Worm (Caenorhabditis elegans): ENCODE measurements around the gene ZK177.2.

- TF ChIP-seq unc-39 (tag; optimal IDR thresholded peaks at IDR 0.05) (no peak), ham-2 (GFP tag; optimal IDR thresholded peaks at IDR 0.05) (no peak), snpc-4 (tag; optimal IDR thresholded peaks at IDR 0.05) (no peak), blmp-1 (tag; optimal IDR thresholded peaks at IDR 0.05) (no peak), lsy-2 (tag; optimal IDR thresholded peaks at IDR 0.05) (no peak), unc-62 (GFP tag; optimal IDR thresholded peaks at IDR 0.05) (no peak), nhr-28 (tag; optimal IDR thresholded peaks at IDR 0.05) (no peak), nhr-2 (tag; optimal IDR thresholded peaks at IDR 0.05) (no peak), mep-1 (tag; optimal IDR thresholded peaks at IDR 0.05) (no peak), ces-1 (GFP tag; optimal IDR thresholded peaks at IDR 0.05) (no peak), nhr-237 (tag; optimal IDR thresholded peaks at IDR 0.05) (no peak), lin-13 (tag; optimal IDR thresholded peaks at IDR 0.05) (no peak), flh-1 (GFP tag; optimal IDR thresholded peaks at IDR 0.05) (no peak)
Observed at ce11 chrII:5547442-5547894, 28.5 kb downstream of the ZK177.2 start, which contains the start of gene acdh-2.
